Worm (Caenorhabditis elegans) whole organism, midembryonic: Measurements from ENCODE around the gene hrg-6.

Experiments used
- T22C8.4 ChIP-seq: fragments of 200-800 bp; sonication (Bioruptor generic); IDR thresholded peaks from 2 replicates; pipeline ENCODE4 v1.3.6; 2022; ENCODE audit warnings: missing genetic modification characterization, missing compliant biosample characterization
- cog-1 ChIP-seq: sonication (generic microtip); optimal IDR thresholded peaks from 2 replicates; lab custom pipeline; 2016; ENCODE audit warnings: missing genetic modification characterization, missing compliant biosample characterization
- flt-1 ChIP-seq: fragments of 200-800 bp; sonication (Bioruptor generic); IDR thresholded peaks from 2 replicates; pipeline ENCODE4 v1.3.6; 2022; ENCODE audit warnings: missing genetic modification characterization, missing compliant biosample characterization
- klf-2 ChIP-seq: fragments of 200-800 bp; sonication (Bioruptor generic); conservative IDR thresholded peaks from 2 replicates; pipeline ENCODE4 v1.3.6; 2022; ENCODE audit warnings: missing genetic modification reagents, missing genetic modification characterization, missing compliant biosample characterization
- med-1 ChIP-seq: sonication (generic microtip); optimal IDR thresholded peaks from 2 replicates; lab custom pipeline; 2017; ENCODE audit warnings: missing genetic modification characterization, mild to moderate bottlenecking, missing compliant biosample characterization, antibody characterized with exemption, missing genetic modification reagents; ENCODE audit not compliant: insufficient read depth
- ref-1 ChIP-seq: fragments of 200-800 bp; sonication (Bioruptor generic); conservative IDR thresholded peaks from 2 replicates; pipeline ENCODE4 v1.3.6; 2022; ENCODE audit warnings: missing genetic modification reagents, missing genetic modification characterization, missing compliant biosample characterization
- tab-1 ChIP-seq: fragments of 200-800 bp; sonication (Bioruptor generic); IDR thresholded peaks from 2 replicates; pipeline ENCODE4 v1.3.6; 2022; ENCODE audit warnings: missing genetic modification characterization, missing compliant biosample characterization
- ztf-23 ChIP-seq: fragments of 200-800 bp; sonication (Bioruptor generic); IDR thresholded peaks from 2 replicates; pipeline ENCODE4 v1.3.6; 2022; ENCODE audit warnings: missing genetic modification reagents, missing genetic modification characterization, missing compliant biosample characterization
- ztf-29 ChIP-seq: fragments of 200-800 bp; sonication (Bioruptor generic); IDR thresholded peaks from 2 replicates; pipeline ENCODE4 v1.3.6; 2022; ENCODE audit warnings: missing genetic modification reagents, missing genetic modification characterization, missing compliant biosample characterization

The hrg-6 gene

DNA sequence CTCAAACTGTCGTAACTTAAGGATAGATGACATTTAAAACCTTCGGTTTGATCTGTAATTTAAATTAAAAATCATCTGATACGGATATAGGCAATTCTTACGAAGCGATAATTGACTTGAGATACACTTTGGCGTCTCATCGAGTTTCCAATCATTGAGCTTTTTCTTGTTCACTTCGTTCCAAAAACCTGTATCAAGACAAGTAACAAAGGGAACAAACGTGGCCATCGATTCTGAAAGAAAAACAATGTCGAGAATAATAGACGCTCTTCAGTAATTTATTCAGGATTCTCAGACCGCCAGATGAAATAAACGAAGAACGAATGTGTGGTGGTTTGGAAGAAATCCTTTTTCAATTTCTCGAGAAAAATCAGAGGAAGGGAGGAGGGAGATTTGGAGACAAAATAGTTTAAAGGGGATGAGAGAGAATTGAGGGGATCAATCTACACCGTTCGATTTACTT lies 48.5 kb downstream of the hrg-6 start, which contains the start of gene atg-7:
Gene atg-7 (minus strand): TSS at position 233 of the 463 bp plus-strand sequence.
- TF ChIP-seq tab-1 (GFP tag; lab: Robert Waterston, UW) = no peak
- no peak for TF ChIP-seq cog-1 (tag; lab: Kevin White, UChicago)
- no peak for TF ChIP-seq ref-1
- no peak for TF ChIP-seq flt-1 (GFP tag; lab: Robert Waterston, UW)
- no peak for TF ChIP-seq klf-2 (GFP tag; lab: Robert Waterston, UW)
- TF ChIP-seq ztf-23 (GFP tag; lab: Robert Waterston, UW) = no peak
- TF ChIP-seq T22C8.4 (GFP tag; lab: Robert Waterston, UW) = no peak
- no peak for TF ChIP-seq med-1 (GFP tag; lab: Kevin White, UChicago)
- no peak for TF ChIP-seq ztf-29

DNA sequence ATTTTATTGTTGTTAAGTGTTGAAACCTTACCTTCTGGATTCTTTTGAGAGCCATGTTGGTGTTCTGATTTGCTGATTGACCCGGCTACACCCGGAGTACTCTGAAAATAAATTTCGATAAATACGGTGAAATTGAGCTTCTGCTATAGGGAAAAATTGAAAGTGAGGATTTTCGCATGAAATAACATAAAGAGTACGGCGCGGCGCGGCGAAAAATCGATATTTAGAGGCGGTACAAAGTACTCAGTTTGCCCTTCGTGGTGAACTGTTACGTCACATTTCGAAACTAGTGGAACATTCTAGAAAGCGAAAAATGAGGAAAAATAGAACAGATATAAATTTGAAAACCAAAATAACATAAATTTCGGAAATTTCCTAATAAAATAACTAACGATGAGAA lies 49.8 kb downstream of the hrg-6 start, which contains the start of gene let-70:
Gene let-70 (minus strand): TSS at position 101 of the 400 bp plus-strand sequence.
- TF ChIP-seq ztf-23 (GFP tag; lab: Robert Waterston, UW) = no peak
- TF ChIP-seq flt-1 (GFP tag; lab: Robert Waterston, UW) = no peak
- TF ChIP-seq tab-1 (GFP tag; lab: Robert Waterston, UW) = no peak
- TF ChIP-seq med-1 (GFP tag; lab: Kevin White, UChicago) = no peak
- TF ChIP-seq ztf-29 = no peak
- no peak for TF ChIP-seq cog-1 (tag; lab: Kevin White, UChicago)
- no peak for TF ChIP-seq klf-2 (GFP tag; lab: Robert Waterston, UW)
- TF ChIP-seq T22C8.4 (GFP tag; lab: Robert Waterston, UW) = no peak
- TF ChIP-seq ref-1 = no peak

ce11 chrIV:11082789-11083235 lies 50.4 kb downstream of the hrg-6 start:
- no peak for TF ChIP-seq flt-1 (GFP tag; lab: Robert Waterston, UW)
- no peak for TF ChIP-seq ref-1
- peak; percentile 91 for TF ChIP-seq T22C8.4 (GFP tag; lab: Robert Waterston, UW)
- TF ChIP-seq med-1 (GFP tag; lab: Kevin White, UChicago) = no peak
- TF ChIP-seq ztf-29 = no peak
- peak; percentile 70 for TF ChIP-seq ztf-23 (GFP tag; lab: Robert Waterston, UW)
- TF ChIP-seq cog-1 (tag; lab: Kevin White, UChicago) = peak; percentile 63
- TF ChIP-seq tab-1 (GFP tag; lab: Robert Waterston, UW) = no peak
- TF ChIP-seq klf-2 (GFP tag; lab: Robert Waterston, UW) = no peak
